Worm (Caenorhabditis elegans) whole organism, midembryonic: Measurements from ENCODE around the gene ins-2.
"Not testable (repeated sequence)": the region's sequence is repeated elsewhere in the genome, so short reads cannot be mapped to it uniquely, and the experiment has no call there.

ENCODE experiments used
- T22C8.4 ChIP-seq: fragments of 200-800 bp; sonication (Bioruptor generic); IDR thresholded peaks from 2 replicates; pipeline ENCODE4 v1.3.6; 2022; ENCODE audit warnings: missing genetic modification characterization, missing compliant biosample characterization
- cog-1 ChIP-seq: sonication (generic microtip); optimal IDR thresholded peaks from 2 replicates; lab custom pipeline; 2016; ENCODE audit warnings: missing genetic modification characterization, missing compliant biosample characterization
- flt-1 ChIP-seq: fragments of 200-800 bp; sonication (Bioruptor generic); IDR thresholded peaks from 2 replicates; pipeline ENCODE4 v1.3.6; 2022; ENCODE audit warnings: missing genetic modification characterization, missing compliant biosample characterization
- klf-2 ChIP-seq: fragments of 200-800 bp; sonication (Bioruptor generic); conservative IDR thresholded peaks from 2 replicates; pipeline ENCODE4 v1.3.6; 2022; ENCODE audit warnings: missing genetic modification reagents, missing genetic modification characterization, missing compliant biosample characterization
- med-1 ChIP-seq: sonication (generic microtip); optimal IDR thresholded peaks from 2 replicates; lab custom pipeline; 2017; ENCODE audit warnings: missing genetic modification characterization, mild to moderate bottlenecking, missing compliant biosample characterization, antibody characterized with exemption, missing genetic modification reagents; ENCODE audit not compliant: insufficient read depth
- ref-1 ChIP-seq: fragments of 200-800 bp; sonication (Bioruptor generic); conservative IDR thresholded peaks from 2 replicates; pipeline ENCODE4 v1.3.6; 2022; ENCODE audit warnings: missing genetic modification reagents, missing genetic modification characterization, missing compliant biosample characterization
- tab-1 ChIP-seq: fragments of 200-800 bp; sonication (Bioruptor generic); IDR thresholded peaks from 2 replicates; pipeline ENCODE4 v1.3.6; 2022; ENCODE audit warnings: missing genetic modification characterization, missing compliant biosample characterization
- ztf-23 ChIP-seq: fragments of 200-800 bp; sonication (Bioruptor generic); IDR thresholded peaks from 2 replicates; pipeline ENCODE4 v1.3.6; 2022; ENCODE audit warnings: missing genetic modification reagents, missing genetic modification characterization, missing compliant biosample characterization
- ztf-29 ChIP-seq: fragments of 200-800 bp; sonication (Bioruptor generic); IDR thresholded peaks from 2 replicates; pipeline ENCODE4 v1.3.6; 2022; ENCODE audit warnings: missing genetic modification reagents, missing genetic modification characterization, missing compliant biosample characterization

The ins-2 gene

DNA sequence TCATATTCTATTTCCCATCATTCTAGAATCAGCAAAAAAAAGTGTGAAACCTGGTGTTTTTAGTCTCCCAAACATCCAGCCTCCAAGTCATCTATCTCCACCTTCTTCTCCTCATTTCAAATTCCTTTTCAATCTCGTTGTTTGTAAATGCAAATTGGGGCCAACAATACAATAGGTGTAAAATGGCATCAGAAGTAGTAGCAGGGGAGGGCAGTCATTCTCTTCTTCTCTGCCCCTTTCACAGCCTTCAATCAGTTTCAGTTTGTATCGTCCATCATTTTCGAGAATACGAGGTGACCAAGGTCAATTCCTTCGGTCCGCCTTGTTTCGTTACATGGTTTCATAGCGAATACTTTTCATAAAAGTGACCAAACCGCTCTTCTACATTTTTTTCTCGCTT, 19.0 kb upstream of the ins-2 start, which contains the start of gene B0034.4:
Gene B0034.4 (minus strand): TSS at position 229 of the 400 bp plus-strand sequence.
- no peak for TF ChIP-seq med-1 (GFP tag; lab: Kevin White, UChicago)
- no peak for TF ChIP-seq ref-1 (GFP tag; lab: Robert Waterston, UW)
- TF ChIP-seq ztf-29 = no peak
- TF ChIP-seq T22C8.4 (GFP tag; lab: Robert Waterston, UW) = no peak
- TF ChIP-seq flt-1 (GFP tag; lab: Robert Waterston, UW) = no peak
- TF ChIP-seq klf-2 (GFP tag; lab: Robert Waterston, UW) = no peak
- no peak for TF ChIP-seq cog-1 (tag; lab: Kevin White, UChicago)
- TF ChIP-seq ztf-23 (GFP tag; lab: Robert Waterston, UW) = no peak
- TF ChIP-seq tab-1 (GFP tag; lab: Robert Waterston, UW) = no peak

DNA sequence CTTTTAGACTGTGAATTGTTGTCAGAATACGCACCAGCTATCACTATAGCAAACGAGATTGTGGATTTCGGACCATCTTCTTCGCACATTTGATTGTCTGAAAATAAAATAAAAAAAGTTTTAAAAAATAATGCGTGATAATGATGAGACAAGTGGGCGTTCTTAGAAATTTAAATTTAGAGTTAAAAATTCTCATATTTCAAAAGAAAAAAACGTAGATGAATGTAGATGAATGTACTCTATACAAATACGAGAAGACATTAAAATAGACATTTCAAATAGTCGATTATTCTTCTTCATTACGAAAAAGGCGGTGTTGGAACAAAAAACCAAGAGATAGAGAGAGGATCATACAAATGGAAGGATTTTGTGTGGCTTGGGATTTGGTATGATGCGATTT, 13.4 kb upstream of the ins-2 start, which contains the start of gene B0034.5:
Gene B0034.5 (minus strand): TSS at position 101 of the 400 bp plus-strand sequence.
- TF ChIP-seq klf-2 (GFP tag; lab: Robert Waterston, UW) (no peak), ref-1 (GFP tag; lab: Robert Waterston, UW) (no peak), med-1 (GFP tag; lab: Kevin White, UChicago) (no peak), ztf-29 (no peak), ztf-23 (GFP tag; lab: Robert Waterston, UW) (no peak), T22C8.4 (GFP tag; lab: Robert Waterston, UW) (no peak), flt-1 (GFP tag; lab: Robert Waterston, UW) (no peak), tab-1 (GFP tag; lab: Robert Waterston, UW) (no peak), cog-1 (tag; lab: Kevin White, UChicago) (no peak)

DNA sequence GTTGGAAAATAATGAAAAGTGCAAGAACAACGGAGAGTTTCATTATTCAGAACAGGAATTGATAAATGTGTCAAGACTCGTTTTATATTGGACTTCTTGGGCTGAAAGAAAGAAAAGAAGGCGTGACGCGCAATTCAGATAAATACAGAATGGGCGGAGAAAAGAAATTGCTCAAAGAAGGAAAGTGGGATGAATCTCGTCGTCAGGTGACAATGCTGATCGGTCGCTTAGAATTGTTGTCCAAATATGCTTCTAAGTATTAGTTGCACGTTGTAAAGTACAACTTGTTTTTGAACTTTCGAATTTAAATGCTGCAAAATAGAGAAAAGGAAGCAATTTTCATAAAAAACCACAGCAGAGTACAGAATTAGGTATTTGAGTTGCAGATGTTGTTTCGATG, 2.3 kb downstream of the ins-2 start, which contains the start of gene ins-3:
Gene ins-3 (minus strand): TSS at position 101 of the 400 bp plus-strand sequence.
- TF ChIP-seq ztf-23 (GFP tag; lab: Robert Waterston, UW) = no peak
- TF ChIP-seq tab-1 (GFP tag; lab: Robert Waterston, UW) = no peak
- no peak for TF ChIP-seq flt-1 (GFP tag; lab: Robert Waterston, UW)
- TF ChIP-seq cog-1 (tag; lab: Kevin White, UChicago) = no peak
- no peak for TF ChIP-seq ztf-29
- TF ChIP-seq ref-1 (GFP tag; lab: Robert Waterston, UW) = no peak
- TF ChIP-seq T22C8.4 (GFP tag; lab: Robert Waterston, UW) = no peak

DNA sequence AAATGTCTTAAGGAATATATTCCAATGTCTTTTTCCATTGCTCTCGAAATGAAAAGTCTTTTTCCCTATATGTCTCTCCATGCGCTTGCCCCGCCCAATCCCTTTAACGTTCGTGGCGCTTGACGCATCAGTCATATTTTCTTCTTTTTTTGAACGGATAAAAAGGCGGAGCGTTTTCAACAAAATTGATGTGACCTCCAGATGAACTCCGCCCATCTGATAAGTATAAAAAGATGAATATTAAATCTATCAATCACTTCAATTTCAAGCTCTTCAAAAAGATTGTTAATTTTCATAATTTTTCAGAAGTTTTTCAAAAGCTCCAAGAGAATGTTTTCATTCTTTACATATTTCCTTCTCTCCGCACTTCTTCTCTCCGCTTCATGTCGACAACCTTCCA, 7.7 kb downstream of the ins-2 start, which contains the start of gene ins-4:
Gene ins-4 (plus strand): TSS at position 301 of the 400 bp plus-strand sequence.
- TF ChIP-seq med-1 (GFP tag; lab: Kevin White, UChicago) (no peak), flt-1 (GFP tag; lab: Robert Waterston, UW) (no peak), tab-1 (GFP tag; lab: Robert Waterston, UW) (no peak), ztf-29 (no peak), T22C8.4 (GFP tag; lab: Robert Waterston, UW) (no peak), cog-1 (tag; lab: Kevin White, UChicago) (no peak), ref-1 (GFP tag; lab: Robert Waterston, UW) (no peak)

DNA sequence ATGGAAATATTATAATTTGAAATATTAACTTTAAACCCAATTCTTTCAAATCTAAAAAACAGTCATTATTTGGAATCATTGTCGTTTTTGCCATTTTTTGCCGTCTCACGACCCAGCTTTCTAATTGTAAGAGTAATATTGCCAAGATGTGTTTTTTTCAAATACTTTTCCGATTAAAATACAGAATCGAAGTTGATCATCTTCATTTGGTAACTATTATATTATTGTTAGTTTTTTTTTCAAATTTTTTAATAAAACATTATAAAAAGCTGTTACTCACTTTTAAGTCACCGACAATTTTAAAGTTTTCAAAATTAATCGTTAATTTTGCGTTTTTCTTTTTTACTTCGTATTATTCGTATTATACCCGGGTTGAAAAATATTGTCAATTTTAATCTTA, 8.9 kb downstream of the ins-2 start, which contains the start of gene ins-5:
Gene ins-5 (plus strand): TSS at position 301 of the 400 bp plus-strand sequence.
- no peak for TF ChIP-seq ztf-29
- no peak for TF ChIP-seq T22C8.4 (GFP tag; lab: Robert Waterston, UW)
- TF ChIP-seq tab-1 (GFP tag; lab: Robert Waterston, UW) = no peak
- no peak for TF ChIP-seq med-1 (GFP tag; lab: Kevin White, UChicago)
- TF ChIP-seq klf-2 (GFP tag; lab: Robert Waterston, UW) = no peak
- no peak for TF ChIP-seq flt-1 (GFP tag; lab: Robert Waterston, UW)
- no peak for TF ChIP-seq cog-1 (tag; lab: Kevin White, UChicago)
- TF ChIP-seq ztf-23 (GFP tag; lab: Robert Waterston, UW) = no peak
- no peak for TF ChIP-seq ref-1 (GFP tag; lab: Robert Waterston, UW)

DNA sequence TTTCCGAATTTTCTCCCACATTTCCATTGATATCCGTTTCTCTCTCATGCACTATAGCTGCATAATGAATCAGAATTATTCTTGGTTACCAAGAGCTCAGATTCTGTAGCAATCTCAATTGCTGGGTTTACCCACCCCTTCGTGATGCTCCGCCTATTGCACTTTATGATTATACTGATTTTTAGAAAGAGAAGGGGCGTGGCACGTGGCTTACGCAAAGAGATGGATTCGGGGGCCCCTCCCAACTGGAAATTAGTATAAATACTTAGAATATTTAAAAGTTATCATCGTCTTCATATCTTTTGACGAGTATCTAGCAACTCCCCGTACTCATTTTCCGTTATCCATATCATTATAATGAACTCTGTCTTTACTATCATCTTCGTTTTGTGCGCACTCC, 11.8 kb downstream of the ins-2 start, which contains the start of gene ins-6:
Gene ins-6 (plus strand): TSS at position 301 of the 400 bp plus-strand sequence.
- TF ChIP-seq ref-1 (GFP tag; lab: Robert Waterston, UW) = no peak
- TF ChIP-seq T22C8.4 (GFP tag; lab: Robert Waterston, UW) = no peak

DNA sequence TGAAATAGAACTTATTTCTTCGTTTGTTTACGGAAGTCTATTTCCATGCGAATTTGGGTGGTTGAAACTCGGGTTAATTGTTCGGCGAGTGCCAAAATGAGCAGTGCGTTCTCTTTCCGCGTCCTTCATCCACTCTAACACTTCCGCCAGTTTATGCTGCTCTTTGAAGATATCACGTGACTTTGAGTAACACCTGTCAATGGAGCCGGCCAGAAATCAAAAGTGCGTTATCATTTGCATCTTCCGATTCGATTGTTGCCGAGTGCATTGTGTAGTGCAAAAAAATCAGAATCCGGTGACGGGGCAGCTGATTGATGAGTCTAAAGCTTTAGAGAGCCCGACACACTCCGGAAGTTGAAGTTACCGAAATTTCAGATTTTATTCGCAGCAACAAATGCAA, 12.7 kb downstream of the ins-2 start:
- no peak for TF ChIP-seq cog-1 (tag; lab: Kevin White, UChicago)
- TF ChIP-seq ref-1 (GFP tag; lab: Robert Waterston, UW) = no peak
- TF ChIP-seq ztf-23 (GFP tag; lab: Robert Waterston, UW) = no peak
- TF ChIP-seq med-1 (GFP tag; lab: Kevin White, UChicago) = no peak
- no peak for TF ChIP-seq ztf-29
- TF ChIP-seq T22C8.4 (GFP tag; lab: Robert Waterston, UW) = no peak
- TF ChIP-seq klf-2 (GFP tag; lab: Robert Waterston, UW) = no peak
- no peak for TF ChIP-seq tab-1 (GFP tag; lab: Robert Waterston, UW)
- TF ChIP-seq flt-1 (GFP tag; lab: Robert Waterston, UW) = no peak

DNA sequence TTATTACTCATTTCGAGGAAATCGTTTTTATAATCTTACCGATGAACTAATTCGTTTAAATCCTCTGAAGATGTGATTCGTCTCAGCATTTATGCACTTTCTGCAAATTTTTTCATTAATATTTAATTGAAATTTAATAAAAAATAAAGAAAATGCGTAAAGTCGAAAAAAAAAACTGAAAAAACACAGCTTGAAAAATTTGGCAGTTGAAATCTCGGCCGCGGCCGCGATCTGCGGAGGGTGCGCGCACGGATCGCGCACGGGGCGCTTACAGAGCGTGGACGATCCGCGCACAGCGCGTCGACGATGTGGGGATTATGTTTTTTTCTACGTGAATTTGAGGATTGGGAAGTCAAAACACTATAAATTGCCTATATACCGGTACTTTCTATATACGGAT, 20.6 kb downstream of the ins-2 start, which contains the start of gene ZK84.4:
Gene ZK84.4 (minus strand): TSS at position 101 of the 400 bp plus-strand sequence.
- TF ChIP-seq ztf-23, ref-1, klf-2 (GFP tag; lab: Robert Waterston, UW): not testable (repeated sequence)

DNA sequence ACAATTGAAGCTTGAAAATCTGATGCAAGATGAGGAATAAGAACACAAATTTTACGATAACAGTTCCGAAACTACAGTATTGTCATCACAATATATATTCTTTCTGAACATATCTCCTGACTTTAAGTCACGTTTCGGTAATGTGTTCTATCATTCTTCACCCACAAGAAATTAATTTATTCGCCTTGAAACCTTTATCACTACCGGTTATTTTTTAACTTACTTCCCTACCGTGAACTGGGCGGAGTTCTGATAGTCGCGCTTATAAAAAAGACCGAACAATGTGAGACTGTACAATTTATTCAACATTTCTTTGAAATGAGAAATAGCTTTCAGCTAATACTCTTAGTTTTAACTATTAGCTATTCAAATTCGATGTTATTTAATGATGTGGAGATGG, 22.2 kb downstream of the ins-2 start, which contains the start of gene ins-20:
Gene ins-20 (plus strand): TSS at position 301 of the 400 bp plus-strand sequence.
- TF ChIP-seq ztf-23 (GFP tag; lab: Robert Waterston, UW) (no peak), flt-1 (GFP tag; lab: Robert Waterston, UW) (no peak), klf-2 (GFP tag; lab: Robert Waterston, UW) (no peak), ztf-29 (no peak), ref-1 (GFP tag; lab: Robert Waterston, UW) (no peak), tab-1 (GFP tag; lab: Robert Waterston, UW) (no peak), T22C8.4 (GFP tag; lab: Robert Waterston, UW) (no peak), cog-1 (tag; lab: Kevin White, UChicago) (no peak), med-1 (GFP tag; lab: Kevin White, UChicago) (no peak)
